Fruit fly (Drosophila melanogaster) whole organism, embryonic: ENCODE data around the gene nAChRbeta1.

Experiments used
- Atf3 ChIP-seq: fragments of 200-800 bp; sonication (Bioruptor generic); optimal IDR thresholded peaks from 3 replicates; lab custom pipeline; 2016; ENCODE audit warnings: missing biosample characterization, missing genetic modification characterization
- CG10366 ChIP-seq: fragments of 200-800 bp; sonication (Bioruptor generic); IDR thresholded peaks from 2 replicates; pipeline ENCODE4 v1.3.6; 2022; ENCODE audit warnings: missing biosample characterization, missing genetic modification characterization
- CG10959 ChIP-seq: fragments of 200-800 bp; sonication (Bioruptor generic); IDR thresholded peaks from 2 replicates; pipeline ENCODE4 v1.3.6; 2022; ENCODE audit warnings: missing biosample characterization, missing genetic modification characterization
- CG11504 ChIP-seq: fragments of 200-800 bp; sonication (Bioruptor generic); optimal IDR thresholded peaks from 3 replicates; lab custom pipeline; 2019; ENCODE audit warnings: missing biosample characterization, mild to moderate bottlenecking, missing genetic modification characterization, moderate library complexity
- CG12104 ChIP-seq: fragments of 200-800 bp; sonication (Bioruptor generic); optimal IDR thresholded peaks from 3 replicates; lab custom pipeline; 2016; ENCODE audit warnings: missing biosample characterization, missing genetic modification characterization
- CG12744 ChIP-seq: fragments of 200-800 bp; sonication (Bioruptor generic); optimal IDR thresholded peaks from 2 replicates; lab custom pipeline; 2016; ENCODE audit warnings: missing biosample characterization, missing genetic modification characterization
- CG14014 ChIP-seq: fragments of 200-800 bp; sonication (Bioruptor generic); IDR thresholded peaks from 2 replicates; pipeline ENCODE4 v1.3.6; 2022; ENCODE audit warnings: missing biosample characterization, missing genetic modification characterization
- CG14710 ChIP-seq: fragments of 200-800 bp; sonication (Bioruptor generic); optimal IDR thresholded peaks from 3 replicates; lab custom pipeline; 2019; ENCODE audit warnings: missing biosample characterization, mild to moderate bottlenecking, missing genetic modification characterization, moderate library complexity
- CG16863 ChIP-seq: fragments of 200-800 bp; sonication (Bioruptor generic); optimal IDR thresholded peaks from 3 replicates; lab custom pipeline; 2016; ENCODE audit warnings: missing biosample characterization, missing genetic modification characterization
- CG1832 ChIP-seq: fragments of 200-800 bp; sonication (Bioruptor generic); optimal IDR thresholded peaks from 2 replicates; lab custom pipeline; 2017; ENCODE audit warnings: missing biosample characterization, mild to moderate bottlenecking, missing genetic modification characterization, inconsistent platforms
- CG2202 ChIP-seq: fragments of 200-800 bp; sonication (Bioruptor generic); optimal IDR thresholded peaks from 2 replicates; lab custom pipeline; 2018; ENCODE audit warnings: missing biosample characterization, mild to moderate bottlenecking, missing genetic modification characterization
- CG2712 ChIP-seq: fragments of 200-800 bp; optimal IDR thresholded peaks from 3 replicates; lab custom pipeline; 2019; ENCODE audit warnings: missing biosample characterization, mild to moderate bottlenecking, missing genetic modification characterization, moderate library complexity
- CG2889 ChIP-seq: fragments of 200-800 bp; sonication (Bioruptor generic); IDR thresholded peaks from 3 replicates; pipeline ENCODE4 v1.3.6; 2022; ENCODE audit warnings: missing biosample characterization, missing genetic modification characterization
- CG6272 ChIP-seq: fragments of 200-800 bp; sonication (Bioruptor generic); IDR thresholded peaks from 2 replicates; pipeline ENCODE4 v1.3.6; 2022; ENCODE audit warnings: missing biosample characterization, missing genetic modification characterization
- CG6813 ChIP-seq: fragments of 200-800 bp; sonication (Bioruptor generic); optimal IDR thresholded peaks from 2 replicates; lab custom pipeline; 2017; ENCODE audit warnings: missing biosample characterization, missing genetic modification characterization, mild to moderate bottlenecking, moderate library complexity, missing genetic modification reagents
- CG7963 ChIP-seq: fragments of 200-800 bp; sonication (Bioruptor generic); IDR thresholded peaks from 3 replicates; pipeline ENCODE4 v1.3.6; 2022; ENCODE audit warnings: missing biosample characterization, missing genetic modification characterization; ENCODE audit not compliant: partially characterized antibody
- CG9609 ChIP-seq: fragments of 200-800 bp; sonication (Bioruptor generic); optimal IDR thresholded peaks from 3 replicates; lab custom pipeline; 2016; ENCODE audit warnings: missing biosample characterization, missing genetic modification characterization
- CG9876 ChIP-seq: fragments of 200-800 bp; sonication (Bioruptor generic); optimal IDR thresholded peaks from 2 replicates; lab custom pipeline; 2016; ENCODE audit warnings: missing biosample characterization, missing genetic modification characterization
- Dip2 ChIP-seq: fragments of 200-800 bp; sonication (Bioruptor generic); IDR thresholded peaks from 2 replicates; pipeline ENCODE4 v1.3.6; 2022; ENCODE audit warnings: missing biosample characterization, missing genetic modification characterization
- Dip3 ChIP-seq: fragments of 200-800 bp; sonication (Bioruptor generic); optimal IDR thresholded peaks from 3 replicates; lab custom pipeline; 2016; ENCODE audit warnings: missing biosample characterization, missing genetic modification characterization
- Drgx ChIP-seq: fragments of 200-800 bp; sonication (Bioruptor generic); IDR thresholded peaks from 2 replicates; pipeline ENCODE4 v1.3.6; 2022; ENCODE audit warnings: missing biosample characterization, missing genetic modification characterization
- E2f2 ChIP-seq: fragments of 200-800 bp; sonication (Bioruptor generic); IDR thresholded peaks from 2 replicates; pipeline ENCODE4 v1.3.6; 2022; ENCODE audit warnings: missing biosample characterization, missing genetic modification characterization
- Hsf ChIP-seq: fragments of 200-800 bp; sonication (Bioruptor generic); optimal IDR thresholded peaks from 3 replicates; lab custom pipeline; 2016; ENCODE audit warnings: missing biosample characterization, missing genetic modification characterization
- Ptx1 ChIP-seq: fragments of 200-800 bp; sonication (Bioruptor generic); IDR thresholded peaks from 2 replicates; pipeline ENCODE4 v1.3.6; 2022; ENCODE audit warnings: missing biosample characterization, missing genetic modification characterization
- Rfx ChIP-seq: fragments of 200-800 bp; sonication (Bioruptor generic); IDR thresholded peaks from 2 replicates; pipeline ENCODE4 v1.3.6; 2022; ENCODE audit warnings: missing biosample characterization, missing genetic modification characterization
- Sry-β ChIP-seq: fragments of 200-800 bp; sonication (Bioruptor generic); optimal IDR thresholded peaks from 2 replicates; lab custom pipeline; 2018; ENCODE audit warnings: missing biosample characterization, mild to moderate bottlenecking, missing genetic modification characterization, moderate library complexity
- Sry-δ ChIP-seq: fragments of 200-800 bp; sonication (Bioruptor generic); optimal IDR thresholded peaks from 2 replicates; lab custom pipeline; 2016; ENCODE audit warnings: missing biosample characterization, missing genetic modification characterization
- br ChIP-seq: fragments of >200 bp; optimal IDR thresholded peaks from 2 replicates; lab custom pipeline; 2017
- bsh ChIP-seq, 2 experiments: fragments of 200-800 bp; sonication (Bioruptor generic); optimal IDR thresholded peaks; 2 replicates each; lab custom pipeline; 2017 to 2018; ENCODE audit warnings: mild to moderate bottlenecking in 2 of 2, missing biosample characterization in 2 of 2, missing genetic modification characterization in 2 of 2, moderate library complexity in 1 of 2
- ci ChIP-seq: fragments of 200-800 bp; sonication (Bioruptor generic); IDR thresholded peaks from 3 replicates; pipeline ENCODE4 v1.3.6; 2022; ENCODE audit warnings: missing biosample characterization, missing genetic modification characterization
- crol ChIP-seq: fragments of 200-800 bp; sonication (Bioruptor generic); IDR thresholded peaks from 2 replicates; pipeline ENCODE4 v1.3.6; 2022; ENCODE audit warnings: missing biosample characterization, missing genetic modification characterization
- crp ChIP-seq, 2 experiments: fragments of 200-800 bp; sonication (Bioruptor generic); optimal IDR thresholded peaks; 2 replicates in 1 of 2; 3 replicates in 1 of 2; lab custom pipeline; 2017; ENCODE audit warnings: missing biosample characterization in 2 of 2, missing genetic modification characterization in 2 of 2, mild to moderate bottlenecking in 1 of 2, moderate library complexity in 1 of 2
- dan ChIP-seq: fragments of 200-800 bp; sonication (Bioruptor generic); IDR thresholded peaks from 2 replicates; pipeline ENCODE4 v1.3.6; 2022; ENCODE audit warnings: missing biosample characterization, missing genetic modification characterization
- fd64A ChIP-seq: fragments of 200-800 bp; sonication (Bioruptor generic); optimal IDR thresholded peaks from 3 replicates; lab custom pipeline; 2018; ENCODE audit warnings: missing biosample characterization, mild to moderate bottlenecking, missing genetic modification characterization
- gce ChIP-seq: fragments of 200-800 bp; sonication (Bioruptor generic); IDR thresholded peaks from 3 replicates; pipeline ENCODE4 v1.3.6; 2022; ENCODE audit warnings: missing biosample characterization, missing genetic modification characterization
- gcm ChIP-seq: fragments of 200-800 bp; sonication (Bioruptor generic); optimal IDR thresholded peaks from 2 replicates; lab custom pipeline; 2019; ENCODE audit warnings: missing biosample characterization, mild to moderate bottlenecking, missing genetic modification characterization, moderate library complexity
- insv ChIP-seq, 2 experiments: fragments of 200-800 bp; sonication (Bioruptor generic); optimal IDR thresholded peaks; 3 replicates each; lab custom pipeline; 2016 to 2018; ENCODE audit warnings: missing biosample characterization in 2 of 2, missing genetic modification characterization in 2 of 2
- lilli ChIP-seq: fragments of 200-800 bp; sonication (Bioruptor generic); optimal IDR thresholded peaks from 3 replicates; lab custom pipeline; 2016; ENCODE audit warnings: missing biosample characterization, missing genetic modification characterization
- p53 ChIP-seq: fragments of 200-800 bp; sonication (Bioruptor generic); optimal IDR thresholded peaks from 2 replicates; lab custom pipeline; 2016; ENCODE audit warnings: missing biosample characterization, missing genetic modification characterization
- peb ChIP-seq: fragments of 200-800 bp; sonication (Bioruptor generic); IDR thresholded peaks from 2 replicates; pipeline ENCODE4 v1.3.6; 2022; ENCODE audit warnings: missing biosample characterization, missing genetic modification characterization
- repo ChIP-seq: fragments of 200-800 bp; sonication (Bioruptor generic); optimal IDR thresholded peaks from 2 replicates; lab custom pipeline; 2016; ENCODE audit warnings: missing biosample characterization, missing genetic modification characterization
- ro ChIP-seq: fragments of 200-800 bp; sonication (Bioruptor generic); IDR thresholded peaks from 2 replicates; pipeline ENCODE4 v1.3.6; 2022; ENCODE audit warnings: missing biosample characterization, missing genetic modification characterization
- sim ChIP-seq: fragments of 200-800 bp; sonication (Bioruptor generic); IDR thresholded peaks from 2 replicates; pipeline ENCODE4 v1.3.6; 2022; ENCODE audit warnings: missing biosample characterization, missing genetic modification characterization
- sr ChIP-seq: fragments of 200-800 bp; sonication (Bioruptor generic); IDR thresholded peaks from 3 replicates; pipeline ENCODE4 v1.3.6; 2022; ENCODE audit warnings: missing biosample characterization, missing genetic modification characterization
- tll ChIP-seq, 2 experiments: fragments of 200-800 bp in 1 of 2; fragments of >200 bp in 1 of 2; sonication (Bioruptor generic) in 1 of 2; optimal IDR thresholded peaks; 2 replicates each; lab custom pipeline; 2017 to 2019; ENCODE audit warnings: missing biosample characterization in 2 of 2, missing genetic modification characterization in 2 of 2, mild to moderate bottlenecking in 1 of 2, moderate library complexity in 1 of 2
- tna ChIP-seq: fragments of 200-800 bp; sonication (Bioruptor generic); IDR thresholded peaks from 2 replicates; pipeline ENCODE4 v1.3.6; 2022; ENCODE audit warnings: missing biosample characterization, missing genetic modification characterization; ENCODE audit not compliant: partially characterized antibody
- unc-4 ChIP-seq: fragments of 200-800 bp; sonication (Bioruptor generic); IDR thresholded peaks from 2 replicates; pipeline ENCODE4 v1.3.6; 2022; ENCODE audit warnings: missing biosample characterization, missing genetic modification characterization; ENCODE audit not compliant: partially characterized antibody

Gene nAChRbeta1

dm6 chr3L:4383104-4383503 lies 46.0 kb upstream of the nAChRbeta1 start (continued):
- TF ChIP-seq bsh (GFP tag; optimal IDR thresholded peaks at IDR 0.05; lab: Kevin White, UChicago): peak; percentile 27 to 44

- TF ChIP-seq CG14014 (GFP tag; lab: Robert Waterston, UW): no peak
- no peak for TF ChIP-seq tll (GFP tag; optimal IDR thresholded peaks at IDR 0.05; lab: Kevin White, UChicago)
- no peak for TF ChIP-seq gcm (GFP tag; lab: Kevin White, UChicago)
- TF ChIP-seq Ptx1 (GFP tag; lab: Robert Waterston, UW): no peak
- TF ChIP-seq sr (GFP tag; lab: Robert Waterston, UW): peak; percentile 73
- TF ChIP-seq dan (GFP tag; lab: Robert Waterston, UW): no peak
- 0 out of 3 replicates have a peak, but pooled peaks have one; percentile 27 for TF ChIP-seq ci (GFP tag; lab: Robert Waterston, UW)
- no peak for TF ChIP-seq Atf3 (GFP tag; lab: Kevin White, UChicago)
- 0 out of 3 replicates have a peak, but pooled peaks have one; percentile 21 for TF ChIP-seq CG7963 (GFP tag; lab: Robert Waterston, UW)
- TF ChIP-seq Dip2: 0 out of 2 replicates have a peak, but pooled peaks have one; percentile 7
- TF ChIP-seq CG9609: no peak
- 0 out of 3 replicates have a peak, but pooled peaks have one; percentile 27 for TF ChIP-seq gce (GFP tag; lab: Robert Waterston, UW)
- TF ChIP-seq CG6272: peak; percentile 55
- no peak for TF ChIP-seq Dip3 (GFP tag; lab: Kevin White, UChicago)
- TF ChIP-seq CG10959 (GFP tag; lab: Robert Waterston, UW): 0 out of 2 replicates have a peak, but pooled peaks have one; percentile 43
- TF ChIP-seq Hsf (GFP tag; lab: Kevin White, UChicago): no peak
- no peak for TF ChIP-seq lilli (GFP tag; lab: Kevin White, UChicago)
- TF ChIP-seq CG16863 (GFP tag; lab: Kevin White, UChicago): no peak
- TF ChIP-seq fd64A (GFP tag; lab: Kevin White, UChicago): no peak
- TF ChIP-seq CG2712 (tag; lab: Kevin White, UChicago): peak; percentile 14
- no peak for TF ChIP-seq insv (GFP tag; optimal IDR thresholded peaks at IDR 0.05; lab: Kevin White, UChicago)
- no peak for TF ChIP-seq br
- TF ChIP-seq CG9876 (GFP tag; lab: Kevin White, UChicago): no peak
- 0 out of 2 replicates have a peak, but pooled peaks have one; percentile 40 for TF ChIP-seq tna (GFP tag; lab: Robert Waterston, UW)
- no peak for TF ChIP-seq E2f2 (GFP tag; lab: Robert Waterston, UW)
- TF ChIP-seq p53 (GFP tag; lab: Kevin White, UChicago): no peak
- TF ChIP-seq CG11504 (tag; lab: Kevin White, UChicago): peak; percentile 49
- no peak for TF ChIP-seq peb (GFP tag; lab: Robert Waterston, UW)
- TF ChIP-seq CG10366 (GFP tag; lab: Robert Waterston, UW): no peak
- 0 out of 2 replicates have a peak, but pooled peaks have one; percentile 20 for TF ChIP-seq Rfx
- TF ChIP-seq Sry-β: peak; percentile 93
- TF ChIP-seq repo (GFP tag; lab: Kevin White, UChicago): no peak
- no peak for TF ChIP-seq ro (GFP tag; lab: Robert Waterston, UW)
- no peak for TF ChIP-seq CG12104
- peak; percentile 66 for TF ChIP-seq crol (GFP tag; lab: Robert Waterston, UW)
- no peak for TF ChIP-seq CG6813 (GFP tag; lab: Kevin White, UChicago)
- peak; percentile 32 for TF ChIP-seq CG14710 (tag; lab: Kevin White, UChicago)
- 0 out of 2 replicates have a peak, but pooled peaks have one; percentile 25 for TF ChIP-seq Drgx (GFP tag; lab: Robert Waterston, UW)
- no peak for TF ChIP-seq unc-4 (GFP tag; lab: Robert Waterston, UW)
- no peak for TF ChIP-seq crp (GFP tag; optimal IDR thresholded peaks at IDR 0.05; lab: Kevin White, UChicago)
- no peak for TF ChIP-seq sim (GFP tag; lab: Robert Waterston, UW)
- TF ChIP-seq CG12744: no peak
- TF ChIP-seq CG2202 (tag; lab: Kevin White, UChicago): no peak
- no peak for TF ChIP-seq bsh (GFP tag; optimal IDR thresholded peaks at IDR 0.05; lab: Kevin White, UChicago)
- TF ChIP-seq CG1832: no peak
- TF ChIP-seq CG2889 (GFP tag; lab: Robert Waterston, UW): 0 out of 3 replicates have a peak, but pooled peaks have one; percentile 24
- TF ChIP-seq Sry-δ: no peak
These were observed 45.4 kb upstream of the nAChRbeta1 start for dm6 chr3L:4383543-4384325.
